Worm (Caenorhabditis elegans): ENCODE data around the gene cyp-14A4.
A peak's percentile ranks its signal among the peaks of the same experiment; 100 is the strongest.

Gene cyp-14A4

ce11 chrX:13284091-13284490 is at the start of gene cyp-14A4:
TSS of gene cyp-14A4 (minus strand) at chrX:13284197.
- TF ChIP-seq nhr-2 (tag; optimal IDR thresholded peaks at IDR 0.05), result no peak
- no peak for TF ChIP-seq ces-1 (GFP tag; optimal IDR thresholded peaks at IDR 0.05)
- TF ChIP-seq unc-120 (tag; optimal IDR thresholded peaks at IDR 0.05; ENCODE audit: poor library complexity, severe bottlenecking), result no peak
- TF ChIP-seq mab-5 (tag; optimal IDR thresholded peaks at IDR 0.05), result no peak
- TF ChIP-seq lin-13 (tag; optimal IDR thresholded peaks at IDR 0.05), result no peak
- TF ChIP-seq nhr-12 (tag; optimal IDR thresholded peaks at IDR 0.05), result no peak
- TF ChIP-seq elt-1 (tag; optimal IDR thresholded peaks at IDR 0.05; ENCODE audit: borderline replicate concordance, insufficient read depth), result no peak
- no peak for TF ChIP-seq zip-8 (tag; optimal IDR thresholded peaks at IDR 0.05)
- no peak for TF ChIP-seq sem-2 (GFP tag; optimal IDR thresholded peaks at IDR 0.05)

ce11 chrX:13331386-13331785 is 47.4 kb upstream of the cyp-14A4 start, which contains the start of gene sir-2.3:
TSS of gene sir-2.3 (plus strand) at chrX:13331686.
- no peak for TF ChIP-seq nhr-28 (tag; optimal IDR thresholded peaks at IDR 0.05)

ce11 chrX:13328868-13329267 is 44.9 kb upstream of the cyp-14A4 start:
- TF ChIP-seq hlh-1 (tag; optimal IDR thresholded peaks at IDR 0.05) (peak; percentile 67), nhr-28 (tag; optimal IDR thresholded peaks at IDR 0.05) (no peak), unc-39 (tag; optimal IDR thresholded peaks at IDR 0.05) (no peak), mep-1 (tag; optimal IDR thresholded peaks at IDR 0.05) (peak; percentile 48), unc-120 (tag; optimal IDR thresholded peaks at IDR 0.05; ENCODE audit: poor library complexity, severe bottlenecking) (peak; percentile 97), ceh-43 (GFP tag; optimal IDR thresholded peaks at IDR 0.05) (no peak), nhr-76 (tag; optimal IDR thresholded peaks at IDR 0.05) (no peak), mls-2 (tag; optimal IDR thresholded peaks at IDR 0.05) (no peak), ham-2 (GFP tag; optimal IDR thresholded peaks at IDR 0.05) (no peak), pha-4 (tag; optimal IDR thresholded peaks at IDR 0.05) (peak; percentile 21), mab-5 (tag; optimal IDR thresholded peaks at IDR 0.05) (peak; percentile 89), ces-1 (GFP tag; optimal IDR thresholded peaks at IDR 0.05) (peak; percentile 51), nhr-12 (tag; optimal IDR thresholded peaks at IDR 0.05) (no peak), nhr-237 (tag; optimal IDR thresholded peaks at IDR 0.05) (peak; percentile 20), unc-62 (GFP tag; optimal IDR thresholded peaks at IDR 0.05) (peak; percentile 99)

ce11 chrX:13328034-13328433 is 44.0 kb upstream of the cyp-14A4 start, which contains the start of gene sir-2.2:
TSS of gene sir-2.2 (plus strand) at chrX:13328067.
- no peak for TF ChIP-seq ztf-11 (tag; optimal IDR thresholded peaks at IDR 0.05)
- no peak for TF ChIP-seq nhr-237 (tag; optimal IDR thresholded peaks at IDR 0.05)
- TF ChIP-seq ham-2 (GFP tag; optimal IDR thresholded peaks at IDR 0.05), result no peak
- no peak for TF ChIP-seq pha-4 (tag; optimal IDR thresholded peaks at IDR 0.05)
- TF ChIP-seq mab-5 (tag; optimal IDR thresholded peaks at IDR 0.05), result no peak
- no peak for TF ChIP-seq lin-32 (GFP tag; optimal IDR thresholded peaks at IDR 0.05)
- TF ChIP-seq unc-62 (GFP tag; optimal IDR thresholded peaks at IDR 0.05), result no peak
- no peak for TF ChIP-seq unc-39 (tag; optimal IDR thresholded peaks at IDR 0.05)
- TF ChIP-seq hlh-1 (tag; optimal IDR thresholded peaks at IDR 0.05), result no peak
- TF ChIP-seq sem-2 (GFP tag; optimal IDR thresholded peaks at IDR 0.05), result no peak
- no peak for TF ChIP-seq zip-8 (tag; optimal IDR thresholded peaks at IDR 0.05)
- TF ChIP-seq nhr-28 (tag; optimal IDR thresholded peaks at IDR 0.05), result no peak
- TF ChIP-seq sptf-1 (tag; optimal IDR thresholded peaks at IDR 0.05), result no peak
- no peak for TF ChIP-seq lsy-2 (tag; optimal IDR thresholded peaks at IDR 0.05)
- TF ChIP-seq ceh-39 (tag; optimal IDR thresholded peaks at IDR 0.05), result no peak
- no peak for TF ChIP-seq mls-2 (tag; optimal IDR thresholded peaks at IDR 0.05)
- TF ChIP-seq elt-1 (tag; optimal IDR thresholded peaks at IDR 0.05; ENCODE audit: borderline replicate concordance, insufficient read depth), result no peak

ce11 chrX:13325039-13325438 is 41.0 kb upstream of the cyp-14A4 start:
- TF ChIP-seq pha-4 (tag; optimal IDR thresholded peaks at IDR 0.05) (no peak), elt-3 (tag; optimal IDR thresholded peaks at IDR 0.05) (no peak), blmp-1 (tag; optimal IDR thresholded peaks at IDR 0.05) (no peak), unc-62 (GFP tag; optimal IDR thresholded peaks at IDR 0.05) (no peak), unc-39 (tag; optimal IDR thresholded peaks at IDR 0.05) (no peak), mab-5 (tag; optimal IDR thresholded peaks at IDR 0.05) (no peak), ceh-43 (GFP tag; optimal IDR thresholded peaks at IDR 0.05) (no peak), elt-1 (tag; optimal IDR thresholded peaks at IDR 0.05; ENCODE audit: borderline replicate concordance, insufficient read depth) (no peak), flh-1 (GFP tag; optimal IDR thresholded peaks at IDR 0.05) (no peak), unc-120 (tag; optimal IDR thresholded peaks at IDR 0.05; ENCODE audit: poor library complexity, severe bottlenecking) (no peak), sptf-1 (tag; optimal IDR thresholded peaks at IDR 0.05) (no peak), zip-8 (tag; optimal IDR thresholded peaks at IDR 0.05) (no peak), nhr-12 (tag; optimal IDR thresholded peaks at IDR 0.05) (no peak), sem-2 (GFP tag; optimal IDR thresholded peaks at IDR 0.05) (no peak), drap-1 (GFP tag; optimal IDR thresholded peaks at IDR 0.05) (no peak), nhr-2 (tag; optimal IDR thresholded peaks at IDR 0.05) (no peak), bed-3 (GFP tag; optimal IDR thresholded peaks at IDR 0.05) (no peak)
